Worm (Caenorhabditis elegans) whole organism, L4/young adult: ENCODE data around the gene twk-7.

Source experiments
- W03F9.2 ChIP-seq: fragments of 150-350 bp; optimal IDR thresholded peaks from 2 replicates; lab custom pipeline; 2014; ENCODE audit warnings: missing biosample characterization, missing genetic modification characterization
- him-1 ChIP-seq: sonication (generic microtip); optimal IDR thresholded peaks from 2 replicates; lab custom pipeline; 2016; ENCODE audit warnings: missing genotype, missing genetic modification reagents, missing genetic modification characterization, missing compliant biosample characterization

ce11 chrIII:8663143-8663542 lies 19.6 kb upstream of the twk-7 start:
- TF ChIP-seq him-1 (no peak), W03F9.2 (tag; lab: Kevin White, UChicago) (no peak)
